Fruit fly (Drosophila melanogaster): ENCODE data around the gene CG5800.

DNA sequence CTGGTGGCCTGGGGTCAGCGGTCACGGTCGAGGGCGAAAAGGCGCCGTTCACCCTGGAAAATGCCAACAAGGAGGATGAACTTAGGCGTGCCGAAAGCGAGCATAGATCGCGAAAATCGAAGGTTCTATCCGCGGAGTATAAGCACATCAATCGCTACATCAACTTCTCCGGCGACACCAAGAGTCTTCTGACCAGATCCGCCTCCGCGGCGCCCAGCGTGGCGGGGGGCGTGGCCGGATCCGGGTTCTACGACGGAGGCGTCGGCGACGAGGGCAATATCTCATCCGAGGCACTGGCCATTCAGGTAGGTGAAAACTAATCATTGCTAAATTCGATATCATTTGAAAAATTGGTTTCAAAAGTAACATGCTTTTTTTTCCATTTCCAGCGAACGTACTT is 38.5 kb upstream of the CG5800 start:
- TF ChIP-seq CG12071 (GFP tag; optimal IDR thresholded peaks at IDR 0.05) = no peak
- TF ChIP-seq Dek (tag; optimal IDR thresholded peaks at IDR 0.05) = no peak
